Fruit fly (Drosophila melanogaster) whole organism, embryonic: ENCODE data around the gene Tti1.

Source experiments
- BEAF-32 ChIP-seq: fragments of 200-800 bp; sonication (Bioruptor generic); optimal IDR thresholded peaks from 3 replicates; lab custom pipeline; 2017; ENCODE audit warnings: missing biosample characterization, missing genetic modification characterization, mild to moderate bottlenecking, moderate library complexity, missing genetic modification reagents
- Blimp-1 ChIP-seq: fragments of 200-800 bp; sonication (Bioruptor generic); optimal IDR thresholded peaks from 3 replicates; lab custom pipeline; 2018; ENCODE audit warnings: missing biosample characterization, missing genetic modification characterization, mild to moderate bottlenecking, moderate library complexity, missing genetic modification reagents
- CG10274 ChIP-seq: fragments of 200-800 bp; sonication (Bioruptor generic); optimal IDR thresholded peaks from 3 replicates; lab custom pipeline; 2017; ENCODE audit warnings: missing biosample characterization, mild to moderate bottlenecking, missing genetic modification characterization
- CG10431 ChIP-seq: fragments of 200-800 bp; sonication (Bioruptor generic); optimal IDR thresholded peaks from 3 replicates; lab custom pipeline; 2018; ENCODE audit warnings: missing biosample characterization, mild to moderate bottlenecking, missing genetic modification characterization
- CG11093 ChIP-seq: fragments of 200-800 bp; sonication (Bioruptor generic); IDR thresholded peaks from 3 replicates; pipeline ENCODE4 v1.3.6; 2022; ENCODE audit warnings: missing biosample characterization, missing genetic modification characterization
- CG12104 ChIP-seq: fragments of 200-800 bp; sonication (Bioruptor generic); optimal IDR thresholded peaks from 3 replicates; lab custom pipeline; 2016; ENCODE audit warnings: missing biosample characterization, missing genetic modification characterization
- CG13775 ChIP-seq: fragments of 200-800 bp; sonication (Bioruptor generic); optimal IDR thresholded peaks from 3 replicates; lab custom pipeline; 2017; ENCODE audit warnings: missing biosample characterization, mild to moderate bottlenecking, missing genetic modification characterization
- CG14050 ChIP-seq: fragments of 200-800 bp; sonication (Bioruptor generic); IDR thresholded peaks from 3 replicates; pipeline ENCODE4 v1.3.6; 2022; ENCODE audit warnings: missing biosample characterization, missing genetic modification characterization
- CG14860 ChIP-seq: fragments of 200-800 bp; sonication (Bioruptor generic); IDR thresholded peaks from 3 replicates; pipeline ENCODE4 v1.3.6; 2022; ENCODE audit warnings: missing biosample characterization, missing genetic modification characterization; ENCODE audit not compliant: partially characterized antibody
- CG1529 ChIP-seq: fragments of 200-800 bp; sonication (Bioruptor generic); optimal IDR thresholded peaks from 3 replicates; lab custom pipeline; 2018; ENCODE audit warnings: missing biosample characterization, missing genetic modification characterization
- CG1792 ChIP-seq: fragments of 200-800 bp; sonication (Bioruptor generic); optimal IDR thresholded peaks from 2 replicates; lab custom pipeline; 2016; ENCODE audit warnings: missing biosample characterization, missing genetic modification characterization
- CG18262 ChIP-seq: fragments of 200-800 bp; optimal IDR thresholded peaks from 3 replicates; lab custom pipeline; 2019; ENCODE audit warnings: missing biosample characterization, mild to moderate bottlenecking, missing genetic modification characterization, moderate library complexity
- CG2889 ChIP-seq: fragments of 200-800 bp; sonication (Bioruptor generic); IDR thresholded peaks from 3 replicates; pipeline ENCODE4 v1.3.6; 2022; ENCODE audit warnings: missing biosample characterization, missing genetic modification characterization
- CG31365 ChIP-seq: fragments of 200-800 bp; sonication (Bioruptor generic); optimal IDR thresholded peaks from 2 replicates; lab custom pipeline; 2018; ENCODE audit warnings: missing biosample characterization, mild to moderate bottlenecking, missing genetic modification characterization
- CG31441 ChIP-seq: fragments of 200-800 bp; sonication (Bioruptor generic); IDR thresholded peaks from 2 replicates; pipeline ENCODE4 v1.3.6; 2022; ENCODE audit warnings: missing biosample characterization, missing genetic modification characterization
- CG33213 ChIP-seq: fragments of 200-800 bp; sonication (Bioruptor generic); optimal IDR thresholded peaks from 3 replicates; lab custom pipeline; 2016; ENCODE audit warnings: missing biosample characterization, missing genetic modification characterization
- CG5953 ChIP-seq: fragments of 200-800 bp; sonication (Bioruptor generic); IDR thresholded peaks from 2 replicates; pipeline ENCODE4 v1.3.6; 2022; ENCODE audit warnings: missing biosample characterization, missing genetic modification characterization
- CG6272 ChIP-seq: fragments of 200-800 bp; sonication (Bioruptor generic); IDR thresholded peaks from 2 replicates; pipeline ENCODE4 v1.3.6; 2022; ENCODE audit warnings: missing biosample characterization, missing genetic modification characterization
- CG6689 ChIP-seq: fragments of 200-800 bp; sonication (Bioruptor generic); IDR thresholded peaks from 2 replicates; pipeline ENCODE4 v1.3.6; 2022; ENCODE audit warnings: missing biosample characterization, missing genetic modification characterization
- CG8359 ChIP-seq: fragments of 200-800 bp; sonication (Bioruptor generic); optimal IDR thresholded peaks from 2 replicates; lab custom pipeline; 2017; ENCODE audit warnings: missing biosample characterization, mild to moderate bottlenecking, missing genetic modification characterization, borderline replicate concordance
- CG9876 ChIP-seq: fragments of 200-800 bp; sonication (Bioruptor generic); optimal IDR thresholded peaks from 2 replicates; lab custom pipeline; 2016; ENCODE audit warnings: missing biosample characterization, missing genetic modification characterization
- Deaf1 ChIP-seq: fragments of 200-800 bp; optimal IDR thresholded peaks from 3 replicates; lab custom pipeline; 2019; ENCODE audit warnings: missing biosample characterization, mild to moderate bottlenecking, missing genetic modification characterization, moderate library complexity
- Elba2 ChIP-seq: fragments of 200-800 bp; sonication (Bioruptor generic); optimal IDR thresholded peaks from 3 replicates; lab custom pipeline; 2016; ENCODE audit warnings: missing biosample characterization, missing genetic modification characterization
- HLH4C ChIP-seq: fragments of 200-800 bp; sonication (Bioruptor generic); IDR thresholded peaks from 3 replicates; pipeline ENCODE4 v1.3.6; 2022; ENCODE audit warnings: missing biosample characterization, missing genetic modification characterization; ENCODE audit not compliant: partially characterized antibody
- Hmr ChIP-seq: fragments of 200-800 bp; sonication (Bioruptor generic); optimal IDR thresholded peaks from 3 replicates; lab custom pipeline; 2017; ENCODE audit warnings: mild to moderate bottlenecking, missing biosample characterization, missing genetic modification reagents, missing genetic modification characterization
- Hr51 ChIP-seq, 2 experiments: fragments of 200-800 bp; sonication (Bioruptor generic); optimal IDR thresholded peaks; 2 replicates in 1 of 2; 3 replicates in 1 of 2; lab custom pipeline; 2016 to 2018; ENCODE audit warnings: missing biosample characterization in 2 of 2, missing genetic modification characterization in 2 of 2, mild to moderate bottlenecking in 1 of 2, moderate library complexity in 1 of 2
- Lpt ChIP-seq: fragments of >200 bp; optimal IDR thresholded peaks from 2 replicates; lab custom pipeline; 2018; ENCODE audit warnings: missing biosample characterization, missing genetic modification characterization
- MBD-R2 ChIP-seq: fragments of 200-800 bp; sonication (Bioruptor generic); IDR thresholded peaks from 2 replicates; pipeline ENCODE4 v1.3.6; 2022; ENCODE audit warnings: missing biosample characterization, missing genetic modification characterization
- MTF-1 ChIP-seq: fragments of 200-800 bp; sonication (Bioruptor generic); optimal IDR thresholded peaks from 2 replicates; lab custom pipeline; 2018; ENCODE audit warnings: missing biosample characterization, mild to moderate bottlenecking, missing genetic modification characterization, borderline replicate concordance
- Neu2 ChIP-seq: fragments of 200-800 bp; sonication (Bioruptor generic); optimal IDR thresholded peaks from 3 replicates; lab custom pipeline; 2016; ENCODE audit warnings: missing biosample characterization, missing genetic modification characterization, borderline replicate concordance
- Pdp1 ChIP-seq, 2 experiments: fragments of 200-800 bp; sonication (Bioruptor generic); optimal IDR thresholded peaks; 3 replicates each; lab custom pipeline; 2016; ENCODE audit warnings: missing biosample characterization in 2 of 2, missing genetic modification characterization in 2 of 2, mild to moderate bottlenecking in 1 of 2, moderate library complexity in 1 of 2
- Rfx ChIP-seq: fragments of 200-800 bp; sonication (Bioruptor generic); IDR thresholded peaks from 2 replicates; pipeline ENCODE4 v1.3.6; 2022; ENCODE audit warnings: missing biosample characterization, missing genetic modification characterization
- amos ChIP-seq: fragments of 200-800 bp; sonication (Bioruptor generic); IDR thresholded peaks from 2 replicates; pipeline ENCODE4 v1.3.6; 2022; ENCODE audit warnings: missing biosample characterization, missing genetic modification characterization; ENCODE audit not compliant: partially characterized antibody
- ash1 ChIP-seq: fragments of 200-800 bp; sonication (Bioruptor generic); optimal IDR thresholded peaks from 2 replicates; lab custom pipeline; 2018; ENCODE audit warnings: missing biosample characterization, mild to moderate bottlenecking, missing genetic modification characterization
- ato ChIP-seq: fragments of 200-800 bp; sonication (Bioruptor generic); IDR thresholded peaks from 2 replicates; pipeline ENCODE4 v1.3.6; 2022; ENCODE audit warnings: missing biosample characterization, missing genetic modification characterization; ENCODE audit not compliant: partially characterized antibody
- corto ChIP-seq: fragments of 200-800 bp; sonication (Bioruptor generic); optimal IDR thresholded peaks from 2 replicates; lab custom pipeline; 2016; ENCODE audit warnings: missing biosample characterization, mild to moderate bottlenecking, missing genetic modification characterization, moderate library complexity
- croc ChIP-seq: fragments of 200-800 bp; sonication (Bioruptor generic); conservative IDR thresholded peaks from 3 replicates; pipeline ENCODE4 v1.3.6; 2022; ENCODE audit warnings: missing biosample characterization, missing genetic modification characterization
- ems ChIP-seq: fragments of 200-800 bp; sonication (Bioruptor generic); optimal IDR thresholded peaks from 3 replicates; lab custom pipeline; 2016; ENCODE audit warnings: missing biosample characterization, missing genetic modification characterization
- gcm2 ChIP-seq: fragments of 200-800 bp; sonication (Bioruptor generic); optimal IDR thresholded peaks from 2 replicates; lab custom pipeline; 2016; ENCODE audit warnings: missing biosample characterization, missing genetic modification characterization
- grau ChIP-seq: fragments of 200-800 bp; optimal IDR thresholded peaks from 3 replicates; lab custom pipeline; 2019; ENCODE audit warnings: missing biosample characterization, mild to moderate bottlenecking, missing genetic modification characterization, moderate library complexity
- grn ChIP-seq: fragments of 200-800 bp; sonication (Bioruptor generic); optimal IDR thresholded peaks from 3 replicates; lab custom pipeline; 2017; ENCODE audit warnings: missing biosample characterization, missing genetic modification characterization
- hb ChIP-seq: fragments of 200-800 bp; sonication (Bioruptor generic); IDR thresholded peaks from 3 replicates; pipeline ENCODE4 v1.3.6; 2022; ENCODE audit warnings: missing biosample characterization, missing genetic modification characterization; ENCODE audit not compliant: partially characterized antibody
- nerfin-1 ChIP-seq: fragments of 200-800 bp; sonication (Bioruptor generic); optimal IDR thresholded peaks from 3 replicates; lab custom pipeline; 2019; ENCODE audit warnings: missing biosample characterization, mild to moderate bottlenecking, missing genetic modification characterization, moderate library complexity
- peb ChIP-seq: fragments of 200-800 bp; sonication (Bioruptor generic); IDR thresholded peaks from 2 replicates; pipeline ENCODE4 v1.3.6; 2022; ENCODE audit warnings: missing biosample characterization, missing genetic modification characterization
- rib ChIP-seq: fragments of 200-800 bp; sonication (Bioruptor generic); IDR thresholded peaks from 2 replicates; pipeline ENCODE4 v1.3.6; 2022; ENCODE audit warnings: missing biosample characterization, missing genetic modification characterization
- sens-2 ChIP-seq: fragments of 200-800 bp; sonication (Bioruptor generic); IDR thresholded peaks from 2 replicates; pipeline ENCODE4 v1.3.6; 2022; ENCODE audit warnings: missing biosample characterization, missing genetic modification characterization
- stwl ChIP-seq: fragments of 200-800 bp; sonication (Bioruptor generic); optimal IDR thresholded peaks from 3 replicates; lab custom pipeline; 2018; ENCODE audit warnings: missing biosample characterization, mild to moderate bottlenecking, missing genetic modification characterization, moderate library complexity
- trh ChIP-seq: fragments of 200-800 bp; sonication (Bioruptor generic); optimal IDR thresholded peaks from 2 replicates; lab custom pipeline; 2016; ENCODE audit warnings: missing biosample characterization, missing genetic modification characterization
- zfh1 ChIP-seq: fragments of 200-800 bp; sonication (Bioruptor generic); IDR thresholded peaks from 3 replicates; pipeline ENCODE4 v1.3.6; 2022; ENCODE audit warnings: missing biosample characterization, missing genetic modification characterization

Tti1 gene

dm6 chr3R:9747272-9747874 lies 7.1 kb downstream of the Tti1 start, which contains the start of gene CG12948 (continued):
- TF ChIP-seq CG9876 (GFP tag; lab: Kevin White, UChicago): no peak
- peak; percentile 78; the same call in 2 of the 3 replicates for TF ChIP-seq CG14860 (GFP tag; lab: Robert Waterston, UW)
- no peak; the same call in 2 of the 3 replicates for TF ChIP-seq zfh1 (GFP tag; lab: Robert Waterston, UW)
- TF ChIP-seq CG12104 (GFP tag; lab: Kevin White, UChicago): peak; percentile 4
- TF ChIP-seq rib (GFP tag; lab: Robert Waterston, UW): no peak
- TF ChIP-seq MBD-R2 (GFP tag; lab: Robert Waterston, UW): peak; percentile 71
- TF ChIP-seq ato (GFP tag; lab: Robert Waterston, UW): peak; percentile 63; the same call in 1 of the 2 replicates
- peak; percentile 11 for TF ChIP-seq ems (GFP tag; lab: Kevin White, UChicago)
- TF ChIP-seq MTF-1 (GFP tag; lab: Kevin White, UChicago): no peak
- no peak for TF ChIP-seq CG5953 (GFP tag; lab: Robert Waterston, UW)
- TF ChIP-seq sens-2 (GFP tag; lab: Robert Waterston, UW): no peak
- peak; percentile 49 for TF ChIP-seq corto (GFP tag; lab: Kevin White, UChicago)
- peak; percentile 46; the same call in 1 of the 2 replicates for TF ChIP-seq CG6272 (GFP tag; lab: Robert Waterston, UW)
- no peak for TF ChIP-seq croc
- no peak for TF ChIP-seq CG2889 (GFP tag; lab: Robert Waterston, UW)
- peak; percentile 49 for TF ChIP-seq nerfin-1 (tag; lab: Kevin White, UChicago)
- no peak for TF ChIP-seq CG8359 (GFP tag; lab: Kevin White, UChicago)
- TF ChIP-seq CG1792 (GFP tag; lab: Kevin White, UChicago): peak; percentile 16
- TF ChIP-seq Hmr: no peak
- peak; percentile 52 for TF ChIP-seq CG18262 (tag; lab: Kevin White, UChicago)
- peak; percentile 88 for TF ChIP-seq hb (GFP tag; lab: Robert Waterston, UW)
- no peak for TF ChIP-seq CG10274 (GFP tag; lab: Kevin White, UChicago)
- TF ChIP-seq CG1529 (GFP tag; lab: Kevin White, UChicago): peak; percentile 13
- peak; percentile 89 for TF ChIP-seq BEAF-32
- no peak for TF ChIP-seq grn
- peak; percentile 67 for TF ChIP-seq grau (tag; lab: Kevin White, UChicago)
- TF ChIP-seq Rfx (GFP tag; lab: Robert Waterston, UW): peak; percentile 63
- TF ChIP-seq CG33213 (GFP tag; lab: Kevin White, UChicago): peak; percentile 30
- no peak for TF ChIP-seq Deaf1
- TF ChIP-seq amos (GFP tag; lab: Robert Waterston, UW): peak; percentile 77
- TF ChIP-seq Neu2 (GFP tag; lab: Kevin White, UChicago): no peak
- TF ChIP-seq Pdp1 (GFP tag; optimal IDR thresholded peaks at IDR 0.05; lab: Kevin White, UChicago): peak; percentile 36 to 83
- no peak for TF ChIP-seq trh (GFP tag; lab: Kevin White, UChicago)
- TF ChIP-seq CG31441 (GFP tag; lab: Robert Waterston, UW): no peak; the same call in 1 of the 2 replicates
- no peak for TF ChIP-seq ash1 (GFP tag; lab: Kevin White, UChicago)
- 0 out of 3 replicates have a peak, but pooled peaks have one; percentile 27 for TF ChIP-seq CG11093 (GFP tag; lab: Robert Waterston, UW)
- TF ChIP-seq CG10431: no peak
- TF ChIP-seq CG14050 (GFP tag; lab: Robert Waterston, UW): no peak; the same call in 2 of the 3 replicates
- TF ChIP-seq CG6689 (GFP tag; lab: Robert Waterston, UW): no peak
- TF ChIP-seq Elba2 (GFP tag; lab: Kevin White, UChicago): no peak
- peak in 1 of 2 experiments; percentile 36 for TF ChIP-seq Hr51 (GFP tag; optimal IDR thresholded peaks at IDR 0.05; lab: Kevin White, UChicago)
- no peak for TF ChIP-seq Lpt (GFP tag; lab: Kevin White, UChicago)
- TF ChIP-seq peb (GFP tag; lab: Robert Waterston, UW): no peak
- no peak for TF ChIP-seq Blimp-1
- TF ChIP-seq HLH4C (GFP tag; lab: Robert Waterston, UW): peak; percentile 79
- no peak for TF ChIP-seq stwl (tag; lab: Kevin White, UChicago)
- TF ChIP-seq CG31365 (tag; lab: Kevin White, UChicago): peak; percentile 19
- TF ChIP-seq CG13775 (GFP tag; lab: Kevin White, UChicago): peak; percentile 57
- TF ChIP-seq gcm2: no peak
